Worm (Caenorhabditis elegans) whole organism, late embryonic: ENCODE results near the gene cmtr-2.

Experiments used
- F13H6.1 ChIP-seq: sonication (generic microtip); optimal IDR thresholded peaks from 2 replicates; lab custom pipeline; 2016; ENCODE audit warnings: missing genetic modification characterization, missing compliant biosample characterization
- K09A11.1 ChIP-seq: sonication (generic microtip); optimal IDR thresholded peaks from 2 replicates; lab custom pipeline; 2017; ENCODE audit warnings: antibody characterized with exemption, mild to moderate bottlenecking, missing genetic modification characterization, missing compliant biosample characterization; ENCODE audit not compliant: insufficient read depth
- ahr-1 ChIP-seq: sonication (generic microtip); optimal IDR thresholded peaks from 2 replicates; lab custom pipeline; 2016; ENCODE audit warnings: missing genetic modification characterization, missing compliant biosample characterization
- ama-1 ChIP-seq: fragments of 150-350 bp; optimal IDR thresholded peaks from 2 replicates; lab custom pipeline; 2014
- ceh-14 ChIP-seq: sonication (generic microtip); optimal IDR thresholded peaks from 2 replicates; lab custom pipeline; 2016; ENCODE audit warnings: missing genotype, missing genetic modification characterization, missing compliant biosample characterization
- ceh-18 ChIP-seq: sonication (generic microtip); optimal IDR thresholded peaks from 2 replicates; lab custom pipeline; 2016; ENCODE audit warnings: missing genetic modification characterization, missing compliant biosample characterization
- ceh-22 ChIP-seq: sonication (generic microtip); optimal IDR thresholded peaks from 2 replicates; lab custom pipeline; 2017; ENCODE audit warnings: missing biosample characterization, missing genetic modification characterization
- ceh-31 ChIP-seq: sonication (generic microtip); optimal IDR thresholded peaks from 2 replicates; lab custom pipeline; 2016; ENCODE audit warnings: missing genetic modification characterization, missing compliant biosample characterization
- ceh-34 ChIP-seq: sonication (generic microtip); optimal IDR thresholded peaks from 2 replicates; lab custom pipeline; 2016; ENCODE audit warnings: mild to moderate bottlenecking, missing genetic modification characterization, missing compliant biosample characterization
- ceh-48 ChIP-seq: sonication (generic microtip); optimal IDR thresholded peaks from 2 replicates; lab custom pipeline; 2016; ENCODE audit warnings: missing genetic modification characterization, inconsistent platforms, missing compliant biosample characterization
- ceh-9 ChIP-seq: sonication (generic microtip); optimal IDR thresholded peaks from 2 replicates; lab custom pipeline; 2016; ENCODE audit warnings: mild to moderate bottlenecking, missing genetic modification characterization, inconsistent platforms, missing compliant biosample characterization
- che-1 ChIP-seq: sonication (generic microtip); optimal IDR thresholded peaks from 2 replicates; lab custom pipeline; 2016; ENCODE audit warnings: mild to moderate bottlenecking, missing genetic modification characterization, missing compliant biosample characterization
- dmd-4 ChIP-seq: sonication (generic microtip); optimal IDR thresholded peaks from 2 replicates; lab custom pipeline; 2016; ENCODE audit warnings: borderline replicate concordance, missing genetic modification characterization, missing compliant biosample characterization
- dve-1 ChIP-seq: sonication (generic microtip); optimal IDR thresholded peaks from 2 replicates; lab custom pipeline; 2017; ENCODE audit warnings: antibody characterized with exemption, mild to moderate bottlenecking, missing genetic modification characterization, missing compliant biosample characterization
- elt-2 ChIP-seq: sonication (generic microtip); optimal IDR thresholded peaks from 2 replicates; lab custom pipeline; 2016; ENCODE audit warnings: missing genetic modification reagents, missing genetic modification characterization, missing compliant biosample characterization
- elt-4 ChIP-seq: sonication (generic microtip); optimal IDR thresholded peaks from 2 replicates; lab custom pipeline; 2016; ENCODE audit warnings: missing genetic modification characterization, missing compliant biosample characterization
- ets-4 ChIP-seq: sonication (generic microtip); optimal IDR thresholded peaks from 2 replicates; lab custom pipeline; 2016; ENCODE audit warnings: missing genetic modification characterization, missing compliant biosample characterization
- eyg-1 ChIP-seq: sonication (generic microtip); optimal IDR thresholded peaks from 2 replicates; lab custom pipeline; 2016; ENCODE audit warnings: missing genotype, missing genetic modification characterization, missing compliant biosample characterization
- fkh-10 ChIP-seq: fragments of 150-350 bp; optimal IDR thresholded peaks from 2 replicates; lab custom pipeline; 2014; ENCODE audit warnings: missing biosample characterization, missing genetic modification reagents, missing genetic modification characterization
- fkh-6 ChIP-seq: sonication (generic microtip); optimal IDR thresholded peaks from 2 replicates; lab custom pipeline; 2016; ENCODE audit warnings: missing genetic modification characterization, missing compliant biosample characterization
- gmeb-2 ChIP-seq: sonication (generic microtip); optimal IDR thresholded peaks from 2 replicates; lab custom pipeline; 2016; ENCODE audit warnings: missing genetic modification characterization, inconsistent platforms, missing compliant biosample characterization
- hlh-13 ChIP-seq: fragments of 200-800 bp; sonication (Bioruptor generic); optimal IDR thresholded peaks from 2 replicates; lab custom pipeline; 2018; ENCODE audit warnings: mild to moderate bottlenecking, missing genetic modification characterization, missing compliant biosample characterization
- hlh-30 ChIP-seq: sonication (generic microtip); optimal IDR thresholded peaks from 2 replicates; lab custom pipeline; 2017; ENCODE audit warnings: antibody characterized with exemption, missing genetic modification characterization, missing compliant biosample characterization; ENCODE audit not compliant: insufficient read depth
- hlh-6 ChIP-seq: sonication (generic microtip); optimal IDR thresholded peaks from 2 replicates; lab custom pipeline; 2016; ENCODE audit warnings: missing genotype, missing genetic modification characterization, missing compliant biosample characterization
- hlh-8 ChIP-seq: sonication (generic microtip); optimal IDR thresholded peaks from 2 replicates; lab custom pipeline; 2016; ENCODE audit warnings: missing genotype, missing genetic modification characterization, missing compliant biosample characterization
- lim-6 ChIP-seq: sonication (generic microtip); optimal IDR thresholded peaks from 2 replicates; lab custom pipeline; 2016; ENCODE audit warnings: missing genetic modification characterization, missing compliant biosample characterization
- mec-3 ChIP-seq: sonication (generic microtip); optimal IDR thresholded peaks from 2 replicates; lab custom pipeline; 2016; ENCODE audit warnings: borderline replicate concordance, missing genetic modification characterization, missing compliant biosample characterization
- nfya-1 ChIP-seq: sonication (generic microtip); optimal IDR thresholded peaks from 2 replicates; lab custom pipeline; 2017; ENCODE audit warnings: missing genetic modification characterization, mild to moderate bottlenecking, missing compliant biosample characterization, antibody characterized with exemption, moderate library complexity
- nhr-11 ChIP-seq: fragments of 150-350 bp; optimal IDR thresholded peaks from 2 replicates; lab custom pipeline; 2014; ENCODE audit warnings: missing biosample characterization, missing genetic modification characterization
- nhr-232 ChIP-seq: sonication (generic microtip); optimal IDR thresholded peaks from 2 replicates; lab custom pipeline; 2016; ENCODE audit warnings: missing genetic modification characterization, missing compliant biosample characterization
- npax-4 ChIP-seq: sonication (generic microtip); optimal IDR thresholded peaks from 2 replicates; lab custom pipeline; 2016; ENCODE audit warnings: missing genetic modification characterization, missing compliant biosample characterization
- odd-2 ChIP-seq: sonication (generic microtip); optimal IDR thresholded peaks from 2 replicates; lab custom pipeline; 2017; ENCODE audit warnings: antibody characterized with exemption, mild to moderate bottlenecking, missing genetic modification characterization, missing compliant biosample characterization
- pag-3 ChIP-seq: sonication (generic microtip); optimal IDR thresholded peaks from 2 replicates; lab custom pipeline; 2016; ENCODE audit warnings: missing compliant biosample characterization, missing genetic modification characterization, borderline replicate concordance
- pat-9 ChIP-seq: fragments of 200-800 bp; sonication (Bioruptor generic); optimal IDR thresholded peaks from 2 replicates; lab custom pipeline; 2018; ENCODE audit warnings: mild to moderate bottlenecking, missing genetic modification characterization, moderate library complexity, missing compliant biosample characterization
- pqm-1 ChIP-seq: sonication (generic microtip); optimal IDR thresholded peaks from 2 replicates; lab custom pipeline; 2016; ENCODE audit warnings: missing genetic modification characterization, missing compliant biosample characterization
- rnt-1 ChIP-seq: sonication (generic microtip); optimal IDR thresholded peaks from 2 replicates; lab custom pipeline; 2016; ENCODE audit warnings: missing genetic modification characterization, missing compliant biosample characterization
- sox-2 ChIP-seq: fragments of 200-800 bp; sonication (Bioruptor generic); IDR thresholded peaks from 2 replicates; pipeline ENCODE4 v1.3.6; 2022; ENCODE audit warnings: missing genetic modification reagents, missing genetic modification characterization, missing compliant biosample characterization
- sox-4 ChIP-seq: sonication (generic microtip); optimal IDR thresholded peaks from 2 replicates; lab custom pipeline; 2017; ENCODE audit warnings: mild to moderate bottlenecking, missing genetic modification characterization, inconsistent platforms, missing compliant biosample characterization
- syd-9 ChIP-seq: sonication (generic microtip); optimal IDR thresholded peaks from 2 replicates; lab custom pipeline; 2016; ENCODE audit warnings: mild to moderate bottlenecking, missing genetic modification characterization, moderate library complexity, missing compliant biosample characterization
- ttx-3 ChIP-seq: sonication (generic microtip); optimal IDR thresholded peaks from 2 replicates; lab custom pipeline; 2016; ENCODE audit warnings: missing genetic modification reagents, missing genetic modification characterization, missing compliant biosample characterization
- unc-42 ChIP-seq: sonication (generic microtip); optimal IDR thresholded peaks from 2 replicates; lab custom pipeline; 2016; ENCODE audit warnings: missing genotype, missing genetic modification characterization, missing compliant biosample characterization
- unc-55 ChIP-seq: sonication (generic microtip); optimal IDR thresholded peaks from 2 replicates; lab custom pipeline; 2017; ENCODE audit warnings: missing biosample characterization, missing genetic modification reagents, missing genetic modification characterization
- unc-86 ChIP-seq: sonication (generic microtip); optimal IDR thresholded peaks from 2 replicates; lab custom pipeline; 2016; ENCODE audit warnings: missing genetic modification characterization, missing compliant biosample characterization
- zip-5 ChIP-seq: sonication (generic microtip); optimal IDR thresholded peaks from 2 replicates; lab custom pipeline; 2016; ENCODE audit warnings: missing genetic modification characterization, missing compliant biosample characterization
- ztf-16 ChIP-seq: sonication (generic microtip); optimal IDR thresholded peaks from 2 replicates; lab custom pipeline; 2017; ENCODE audit warnings: missing genetic modification characterization, missing compliant biosample characterization

cmtr-2 gene

ce11 chrIII:6601073-6601472 lies 14.1 kb upstream of the cmtr-2 start, which contains the start of gene let-765:
Gene let-765 (minus strand): TSS chrIII:6601173.
- no peak for TF ChIP-seq ceh-9
- TF ChIP-seq zip-5 (tag; lab: Kevin White, UChicago) = no peak

- TF ChIP-seq dmd-4 (tag; lab: Kevin White, UChicago) (no peak), eyg-1 (tag; lab: Kevin White, UChicago) (no peak), ceh-22 (no peak), rnt-1 (tag; lab: Kevin White, UChicago) (no peak), hlh-13 (no peak), ama-1 (lab: Kevin White, UChicago) (no peak), lim-6 (no peak), ceh-18 (tag; lab: Kevin White, UChicago) (no peak), nfya-1 (tag; lab: Kevin White, UChicago) (no peak), unc-86 (no peak)
Measured at ce11 chrIII:6603185-6603584, 12.0 kb upstream of the cmtr-2 start.

ce11 chrIII:6604317-6604716 lies 10.9 kb upstream of the cmtr-2 start:
- no peak for TF ChIP-seq fkh-6 (tag; lab: Kevin White, UChicago)
- no peak for TF ChIP-seq pat-9 (tag; lab: Kevin White, UChicago)
- TF ChIP-seq hlh-6 (tag; lab: Kevin White, UChicago) = no peak
- no peak for TF ChIP-seq K09A11.1 (tag; lab: Kevin White, UChicago)
- no peak for TF ChIP-seq unc-42 (tag; lab: Kevin White, UChicago)
- no peak for TF ChIP-seq gmeb-2 (tag; lab: Kevin White, UChicago)
- no peak for TF ChIP-seq sox-4 (tag; lab: Kevin White, UChicago)
- no peak for TF ChIP-seq syd-9 (tag; lab: Kevin White, UChicago)
- no peak for TF ChIP-seq ahr-1 (tag; lab: Kevin White, UChicago)
- no peak for TF ChIP-seq mec-3 (tag; lab: Kevin White, UChicago)
- TF ChIP-seq ceh-22 = no peak

- TF ChIP-seq nfya-1 (tag; lab: Kevin White, UChicago) (peak; percentile 8), unc-55 (GFP tag; lab: Kevin White, UChicago) (peak; percentile 46), nhr-11 (no peak), sox-2 (GFP tag; lab: Robert Waterston, UW) (peak; percentile 4; the same call in 1 of the 2 replicates)
Measured at ce11 chrIII:6605442-6605992, 9.7 kb upstream of the cmtr-2 start.

ce11 chrIII:6606022-6606467 lies 9.2 kb upstream of the cmtr-2 start:
- TF ChIP-seq hlh-30 (peak; percentile 61), rnt-1 (tag; lab: Kevin White, UChicago) (no peak), pag-3 (no peak), ceh-22 (no peak), hlh-8 (tag; lab: Kevin White, UChicago) (no peak), ztf-16 (tag; lab: Kevin White, UChicago) (no peak), npax-4 (tag; lab: Kevin White, UChicago) (no peak), ceh-48 (tag; lab: Kevin White, UChicago) (no peak), dve-1 (tag; lab: Kevin White, UChicago) (no peak), zip-5 (tag; lab: Kevin White, UChicago) (no peak), fkh-10 (GFP tag; lab: Kevin White, UChicago) (no peak), elt-4 (tag; lab: Kevin White, UChicago) (no peak), ceh-31 (peak; percentile 13), sox-2 (GFP tag; lab: Robert Waterston, UW) (no peak), unc-86 (no peak), elt-2 (tag; lab: Kevin White, UChicago) (no peak), nhr-232 (no peak), dmd-4 (tag; lab: Kevin White, UChicago) (no peak), ceh-14 (tag; lab: Kevin White, UChicago) (peak; percentile 17), che-1 (tag; lab: Kevin White, UChicago) (no peak), ceh-34 (tag; lab: Kevin White, UChicago) (no peak), hlh-13 (no peak), F13H6.1 (no peak), odd-2 (tag; lab: Kevin White, UChicago) (no peak), ttx-3 (tag; lab: Kevin White, UChicago) (no peak), ets-4 (tag; lab: Kevin White, UChicago) (no peak), pqm-1 (tag; lab: Kevin White, UChicago) (no peak)
